Fruit fly (Drosophila melanogaster) whole organism: ENCODE results near the gene slou.

Experiments used
- CG8478 ChIP-seq: fragments of >200 bp; optimal IDR thresholded peaks from 2 replicates; lab custom pipeline; 2018; ENCODE audit warnings: inconsistent platforms
- pan ChIP-seq: fragments of >200 bp; optimal IDR thresholded peaks from 2 replicates; lab custom pipeline; 2017
- psq ChIP-seq: fragments of >200 bp; optimal IDR thresholded peaks from 2 replicates; lab custom pipeline; 2017

- TF ChIP-seq psq (lab: Kevin White, UChicago) (no peak), CG8478 (no peak), pan (lab: Kevin White, UChicago) (no peak)
Measured at dm6 chr3R:21566367-21566766, 9.4 kb upstream of the slou start.
